Worm (Caenorhabditis elegans) whole organism, L4 larva: ENCODE measurements around the gene cah-1.

Source experiments
- F10B5.3 ChIP-seq: sonication (generic microtip); optimal IDR thresholded peaks from 2 replicates; lab custom pipeline; 2016; ENCODE audit warnings: mild to moderate bottlenecking, missing genetic modification characterization, missing compliant biosample characterization
- F26F4.8 ChIP-seq: fragments of 200-800 bp; sonication (Bioruptor generic); conservative IDR thresholded peaks from 2 replicates; pipeline ENCODE4 v1.3.6; 2022; ENCODE audit warnings: missing genetic modification characterization, missing compliant biosample characterization
- F37D6.2 ChIP-seq: sonication (generic microtip); optimal IDR thresholded peaks from 2 replicates; lab custom pipeline; 2016; ENCODE audit warnings: mild to moderate bottlenecking, missing genetic modification characterization, missing compliant biosample characterization
- F44E2.7 ChIP-seq: fragments of 200-800 bp; sonication (Bioruptor generic); IDR thresholded peaks from 2 replicates; pipeline ENCODE4 v2.1.2; 2022; ENCODE audit warnings: missing genetic modification characterization, missing compliant biosample characterization
- F49E8.2 ChIP-seq: sonication (generic microtip); optimal IDR thresholded peaks from 2 replicates; lab custom pipeline; 2016; ENCODE audit warnings: missing compliant biosample characterization, mild to moderate bottlenecking, missing genetic modification characterization, borderline replicate concordance
- R02D3.7 ChIP-seq: fragments of 150-350 bp; sonication (generic microtip); optimal IDR thresholded peaks from 3 replicates; lab custom pipeline; 2014; ENCODE audit warnings: missing biosample characterization, missing genetic modification characterization
- T20F7.1 ChIP-seq: fragments of 200-800 bp; sonication (Bioruptor generic); optimal IDR thresholded peaks from 2 replicates; lab custom pipeline; 2018; ENCODE audit warnings: mild to moderate bottlenecking, missing genetic modification characterization, missing compliant biosample characterization
- Y75B8A.6 ChIP-seq: fragments of 200-800 bp; sonication (Bioruptor generic); IDR thresholded peaks from 2 replicates; pipeline ENCODE4 v1.3.6; 2022; ENCODE audit warnings: missing genetic modification reagents, missing genetic modification characterization, missing compliant biosample characterization
- ZK337.2 ChIP-seq: fragments of 200-800 bp; sonication (Bioruptor generic); IDR thresholded peaks from 2 replicates; pipeline ENCODE4 v1.3.6; 2022; ENCODE audit warnings: missing genetic modification reagents, missing genetic modification characterization, missing compliant biosample characterization
- ZK546.5 ChIP-seq, 2 experiments: sonication (generic microtip); optimal IDR thresholded peaks; 2 replicates each; lab custom pipeline; 2017; ENCODE audit warnings: missing biosample characterization in 2 of 2, missing genetic modification characterization in 2 of 2
- aha-1 ChIP-seq: fragments of 150-350 bp; peaks from one replicate; lab custom pipeline; 2014; ENCODE audit warnings: missing biosample characterization, missing genetic modification characterization
- aly-2 ChIP-seq: sonication (generic microtip); optimal IDR thresholded peaks from 2 replicates; lab custom pipeline; 2018; ENCODE audit warnings: missing biosample characterization, missing genetic modification characterization
- attf-4 ChIP-seq: sonication (generic microtip); optimal IDR thresholded peaks from 3 replicates; lab custom pipeline; 2017; ENCODE audit warnings: missing biosample characterization, missing genetic modification characterization
- ceh-44 ChIP-seq: fragments of 200-800 bp; sonication (Bioruptor generic); IDR thresholded peaks from 2 replicates; pipeline ENCODE4 v1.3.6; 2022; ENCODE audit warnings: missing genetic modification reagents, missing genetic modification characterization, missing compliant biosample characterization
- ceh-82 ChIP-seq: sonication (generic microtip); optimal IDR thresholded peaks from 2 replicates; lab custom pipeline; 2017; ENCODE audit warnings: missing biosample characterization, missing genetic modification characterization
- ces-1 ChIP-seq: fragments of 150-350 bp; sonication (generic microtip); optimal IDR thresholded peaks from 4 replicates; lab custom pipeline; 2014; ENCODE audit warnings: missing biosample characterization, missing genetic modification reagents, missing genetic modification characterization
- daf-12 ChIP-seq: fragments of 150-350 bp; optimal IDR thresholded peaks from 2 replicates; lab custom pipeline; 2014; ENCODE audit warnings: missing biosample characterization, missing genetic modification reagents, missing genetic modification characterization
- daf-16 ChIP-seq, 3 experiments: sonication (generic microtip); optimal IDR thresholded peaks; 2 replicates each; lab custom pipeline; 2016 to 2017; ENCODE audit warnings: missing genetic modification characterization in 3 of 3, missing genetic modification reagents in 3 of 3, mild to moderate bottlenecking in 2 of 3, missing compliant biosample characterization in 2 of 3, missing biosample characterization in 1 of 3, moderate library complexity in 1 of 3
- daf-8 ChIP-seq: fragments of 200-800 bp; sonication (Bioruptor generic); IDR thresholded peaks from 2 replicates; pipeline ENCODE4 v1.3.6; 2022; ENCODE audit warnings: missing genetic modification characterization, missing compliant biosample characterization
- dmd-6 ChIP-seq: fragments of 200-800 bp; sonication (Bioruptor generic); IDR thresholded peaks from 2 replicates; pipeline ENCODE4 v1.3.6; 2022; ENCODE audit warnings: missing genetic modification reagents, missing genetic modification characterization, missing compliant biosample characterization
- dmd-8 ChIP-seq: fragments of 200-800 bp; sonication (Bioruptor generic); IDR thresholded peaks from 2 replicates; pipeline ENCODE4 v1.3.6; 2022; ENCODE audit warnings: missing genetic modification characterization, missing compliant biosample characterization
- dpl-1 ChIP-seq: fragments of 150-350 bp; optimal IDR thresholded peaks from 2 replicates; lab custom pipeline; 2014; ENCODE audit warnings: missing biosample characterization, missing genetic modification reagents, missing genetic modification characterization
- duxl-1 ChIP-seq: sonication (generic microtip); optimal IDR thresholded peaks from 2 replicates; lab custom pipeline; 2016; ENCODE audit warnings: mild to moderate bottlenecking, missing genetic modification characterization, moderate library complexity, missing compliant biosample characterization; ENCODE audit not compliant: poor library complexity
- egl-43 ChIP-seq: fragments of 200-800 bp; sonication (Bioruptor generic); IDR thresholded peaks from 2 replicates; pipeline ENCODE4 v1.3.6; 2022; ENCODE audit warnings: missing genetic modification reagents, missing genetic modification characterization, missing compliant biosample characterization
- fos-1 ChIP-seq: fragments of 150-350 bp; optimal IDR thresholded peaks from 2 replicates; lab custom pipeline; 2014; ENCODE audit warnings: missing biosample characterization, missing genetic modification characterization
- hlh-11 ChIP-seq: fragments of 200-800 bp; sonication (Bioruptor generic); optimal IDR thresholded peaks from 2 replicates; lab custom pipeline; 2018; ENCODE audit warnings: mild to moderate bottlenecking, missing genetic modification characterization, missing compliant biosample characterization
- hlh-30 ChIP-seq: sonication (generic microtip); optimal IDR thresholded peaks from 2 replicates; lab custom pipeline; 2017; ENCODE audit warnings: antibody characterized with exemption, mild to moderate bottlenecking, missing genetic modification characterization, missing compliant biosample characterization; ENCODE audit not compliant: insufficient read depth
- lin-1 ChIP-seq: fragments of 200-800 bp; sonication (Bioruptor generic); IDR thresholded peaks from 2 replicates; pipeline ENCODE4 v1.3.6; 2022; ENCODE audit warnings: missing genetic modification reagents, missing genetic modification characterization, missing compliant biosample characterization
- lin-39 ChIP-seq: fragments of 150-350 bp; optimal IDR thresholded peaks from 2 replicates; lab custom pipeline; 2014; ENCODE audit warnings: missing biosample characterization, missing genetic modification reagents, missing genetic modification characterization
- madf-9 ChIP-seq: fragments of 200-800 bp; sonication (Bioruptor generic); conservative IDR thresholded peaks from 2 replicates; pipeline ENCODE4 v1.3.6; 2022; ENCODE audit warnings: missing genetic modification reagents, missing genetic modification characterization, missing compliant biosample characterization
- mdt-29 ChIP-seq: fragments of 200-800 bp; sonication (Bioruptor generic); IDR thresholded peaks from 2 replicates; pipeline ENCODE4 v1.3.6; 2022; ENCODE audit warnings: missing genetic modification reagents, missing genetic modification characterization, missing compliant biosample characterization
- mep-1 ChIP-seq: fragments of 150-350 bp; sonication (generic microtip); optimal IDR thresholded peaks from 3 replicates; lab custom pipeline; 2014; ENCODE audit warnings: missing biosample characterization, missing genetic modification characterization
- mes-2 ChIP-seq: sonication (generic microtip); optimal IDR thresholded peaks from 2 replicates; lab custom pipeline; 2016; ENCODE audit warnings: missing genotype, mild to moderate bottlenecking, missing genetic modification characterization, missing compliant biosample characterization; ENCODE audit not compliant: poor library complexity, severe bottlenecking
- nhr-111 ChIP-seq: fragments of 200-800 bp; sonication (Bioruptor generic); optimal IDR thresholded peaks from 2 replicates; lab custom pipeline; 2018; ENCODE audit warnings: mild to moderate bottlenecking, missing genetic modification characterization, missing compliant biosample characterization
- nhr-41 ChIP-seq: fragments of 200-800 bp; sonication (Bioruptor generic); IDR thresholded peaks from 2 replicates; pipeline ENCODE4 v1.3.6; 2022; ENCODE audit warnings: missing genetic modification reagents, missing genetic modification characterization, missing compliant biosample characterization
- nhr-48 ChIP-seq: sonication (generic microtip); optimal IDR thresholded peaks from 2 replicates; lab custom pipeline; 2016; ENCODE audit warnings: mild to moderate bottlenecking, missing genetic modification characterization, missing compliant biosample characterization
- nhr-6 ChIP-seq: fragments of 150-350 bp; optimal IDR thresholded peaks from 2 replicates; lab custom pipeline; 2014; ENCODE audit warnings: missing biosample characterization, missing genetic modification characterization
- nhr-77 ChIP-seq: fragments of 150-350 bp; optimal IDR thresholded peaks from 2 replicates; lab custom pipeline; 2014; ENCODE audit warnings: missing biosample characterization, missing genetic modification characterization
- pha-4 ChIP-seq, 2 experiments: fragments of 150-350 bp in 1 of 2; fragments of 200-800 bp in 1 of 2; sonication (Bioruptor generic) in 1 of 2; IDR thresholded peaks in 1 of 2; optimal IDR thresholded peaks in 1 of 2; 2 replicates each; pipeline versions ENCODE4 v1.3.6 to Lab custom; 2014 to 2022; ENCODE audit warnings: missing genetic modification characterization in 2 of 2, missing genetic modification reagents in 2 of 2, missing biosample characterization in 1 of 2, missing compliant biosample characterization in 1 of 2
- php-3 ChIP-seq: fragments of 200-800 bp; sonication (Bioruptor generic); IDR thresholded peaks from 2 replicates; pipeline ENCODE4 v1.3.6; 2022; ENCODE audit warnings: missing genetic modification reagents, missing genetic modification characterization, missing compliant biosample characterization
- pqm-1 ChIP-seq: sonication (generic microtip); optimal IDR thresholded peaks from 2 replicates; lab custom pipeline; 2017; ENCODE audit warnings: missing biosample characterization, missing genetic modification characterization
- sdz-12 ChIP-seq: fragments of 200-800 bp; sonication (Bioruptor generic); optimal IDR thresholded peaks from 2 replicates; lab custom pipeline; 2018; ENCODE audit warnings: mild to moderate bottlenecking, missing genetic modification characterization, missing compliant biosample characterization
- spr-3 ChIP-seq: fragments of 200-800 bp; sonication (Bioruptor generic); optimal IDR thresholded peaks from 2 replicates; lab custom pipeline; 2018; ENCODE audit warnings: mild to moderate bottlenecking, missing genetic modification characterization, missing compliant biosample characterization
- vab-7 ChIP-seq: fragments of 200-800 bp; sonication (Bioruptor generic); IDR thresholded peaks from 2 replicates; pipeline ENCODE4 v1.3.6; 2022; ENCODE audit warnings: missing genetic modification reagents, missing genetic modification characterization, missing compliant biosample characterization
- zfp-2 ChIP-seq: sonication (generic microtip); optimal IDR thresholded peaks from 2 replicates; lab custom pipeline; 2016; ENCODE audit warnings: mild to moderate bottlenecking, missing genetic modification characterization, missing compliant biosample characterization
- zfp-3 ChIP-seq: fragments of 200-800 bp; sonication (Bioruptor generic); conservative IDR thresholded peaks from 2 replicates; pipeline ENCODE4 v1.3.6; 2022; ENCODE audit warnings: missing genetic modification reagents, missing genetic modification characterization, missing compliant biosample characterization
- zip-2 ChIP-seq: fragments of 150-350 bp; optimal IDR thresholded peaks from 2 replicates; lab custom pipeline; 2014; ENCODE audit warnings: missing biosample characterization, missing genetic modification characterization

cah-1 gene

DNA sequence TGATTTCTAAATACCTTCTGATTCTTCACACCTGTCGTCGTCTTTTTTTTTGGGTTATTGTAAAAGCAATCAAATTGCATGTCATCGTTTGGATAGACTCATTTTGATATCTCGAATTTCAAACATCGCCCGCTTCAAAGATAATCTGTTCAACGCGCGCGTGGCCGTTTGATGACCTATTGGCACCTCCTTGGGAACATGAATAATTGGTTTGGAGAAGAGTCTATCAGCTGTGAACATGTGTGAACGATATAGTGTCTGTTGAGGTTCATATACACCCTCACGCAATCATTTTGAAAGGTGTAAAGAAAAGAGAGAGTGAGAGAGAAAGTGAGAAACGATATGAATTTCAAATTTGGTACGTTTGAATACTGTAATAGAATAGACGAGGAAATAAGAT, 35.2 kb upstream of the cah-1 start:
- TF ChIP-seq R02D3.7 (tag; lab: Kevin White, UChicago) (no peak), aha-1 (tag; lab: Kevin White, UChicago) (peak; percentile 74)

DNA sequence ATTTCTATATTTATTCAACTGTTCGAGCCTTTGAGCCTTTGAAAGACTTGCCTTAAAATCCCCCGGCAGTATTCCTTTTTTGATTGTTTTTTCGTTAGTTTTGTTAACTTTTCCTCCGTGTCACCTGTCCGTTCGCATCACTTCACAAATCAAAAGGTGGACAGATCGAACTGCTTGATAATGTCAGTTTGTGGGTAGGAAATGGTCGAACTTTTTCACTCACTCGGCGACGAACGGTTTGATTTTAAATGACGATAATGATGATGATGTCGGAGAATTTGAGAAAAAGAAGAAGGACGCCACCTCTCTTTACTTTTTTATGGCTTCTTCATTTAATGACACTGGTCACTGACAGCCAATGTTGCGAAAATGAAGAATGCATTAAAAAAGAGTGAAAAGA, 33.6 kb upstream of the cah-1 start:
- TF ChIP-seq ceh-44 (GFP tag; lab: Robert Waterston, UW) (no peak), F37D6.2 (tag; lab: Kevin White, UChicago) (no peak), nhr-111 (GFP tag; lab: Kevin White, UChicago) (no peak), zip-2 (tag; lab: Kevin White, UChicago) (no peak), nhr-48 (tag; lab: Kevin White, UChicago) (no peak), nhr-77 (tag; lab: Kevin White, UChicago) (no peak), fos-1 (tag; lab: Kevin White, UChicago) (no peak), nhr-6 (no peak), aly-2 (tag; lab: Kevin White, UChicago) (no peak), mes-2 (tag; lab: Kevin White, UChicago) (no peak), R02D3.7 (tag; lab: Kevin White, UChicago) (no peak), T20F7.1 (no peak), F44E2.7 (GFP tag; lab: Robert Waterston, UW) (no peak), mdt-29 (GFP tag; lab: Robert Waterston, UW) (no peak), F49E8.2 (no peak), zfp-2 (tag; lab: Kevin White, UChicago) (no peak), lin-1 (GFP tag; lab: Robert Waterston, UW) (no peak), daf-8 (GFP tag; lab: Robert Waterston, UW) (no peak), madf-9 (GFP tag; lab: Robert Waterston, UW) (no peak), F10B5.3 (tag; lab: Kevin White, UChicago) (no peak)
- TF ChIP-seq, all 104 proteins: peak for 0

DNA sequence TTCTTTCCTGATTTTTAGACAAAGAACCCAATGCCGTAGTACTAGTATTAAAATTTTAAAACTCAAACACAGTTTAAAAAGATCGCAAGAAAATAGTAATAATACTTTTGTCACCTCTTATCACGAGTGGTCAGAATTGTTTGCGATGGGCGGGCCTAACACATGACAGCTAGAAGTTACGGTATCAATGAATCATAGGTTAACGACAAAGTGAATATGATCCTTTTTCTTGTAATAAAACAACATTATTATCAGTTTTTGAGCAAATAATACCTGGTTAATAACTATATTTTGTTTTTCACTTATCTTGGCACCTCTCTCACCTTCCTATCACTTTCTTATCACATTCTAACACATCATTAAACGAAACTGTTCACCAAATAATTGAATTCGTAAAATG, 27.6 kb upstream of the cah-1 start:
- TF ChIP-seq aly-2 (tag; lab: Kevin White, UChicago) (no peak), zfp-3 (GFP tag; lab: Robert Waterston, UW) (no peak), attf-4 (tag; lab: Kevin White, UChicago) (no peak), dmd-8 (no peak), duxl-1 (tag; lab: Kevin White, UChicago) (no peak), ceh-82 (tag; lab: Kevin White, UChicago) (no peak), egl-43 (GFP tag; lab: Robert Waterston, UW) (no peak), zip-2 (tag; lab: Kevin White, UChicago) (no peak), ZK337.2 (no peak), F26F4.8 (GFP tag; lab: Robert Waterston, UW) (no peak), daf-12 (tag; lab: Kevin White, UChicago) (no peak), sdz-12 (GFP tag; lab: Kevin White, UChicago) (no peak), lin-1 (GFP tag; lab: Robert Waterston, UW) (no peak), hlh-30 (tag; lab: Kevin White, UChicago) (no peak), spr-3 (no peak), vab-7 (GFP tag; lab: Robert Waterston, UW) (no peak), dpl-1 (GFP tag; lab: Kevin White, UChicago) (no peak), hlh-11 (tag; lab: Kevin White, UChicago) (peak; percentile 23), aha-1 (tag; lab: Kevin White, UChicago) (no peak), pqm-1 (tag; lab: Kevin White, UChicago) (peak; percentile 12), pha-4 (GFP tag; IDR thresholded peaks at IDR 0.05; lab: Robert Waterston, UW) (no peak), pha-4 (tag; optimal IDR thresholded peaks at IDR 0.05; lab: Kevin White, UChicago) (no peak), dmd-6 (GFP tag; lab: Robert Waterston, UW) (peak; percentile 8; the same call in 1 of the 2 replicates), php-3 (GFP tag; lab: Robert Waterston, UW) (peak; percentile 92), nhr-41 (GFP tag; lab: Robert Waterston, UW) (no peak), mep-1 (tag; lab: Kevin White, UChicago) (no peak), daf-16 (GFP tag; optimal IDR thresholded peaks at IDR 0.05; lab: Kevin White, UChicago) (no peak), daf-16 (tag; optimal IDR thresholded peaks at IDR 0.05; lab: Kevin White, UChicago) (peak; percentile 73), mes-2 (tag; lab: Kevin White, UChicago) (no peak), ZK546.5 (tag; optimal IDR thresholded peaks at IDR 0.05; lab: Kevin White, UChicago) (no peak), lin-39 (no peak), Y75B8A.6 (no peak), ces-1 (no peak)
